Fruit fly (Drosophila melanogaster) whole organism, embryonic: ENCODE results near the gene CG15418.

Experiments
- Ada2b ChIP-seq: fragments of 200-800 bp; sonication (Bioruptor generic); IDR thresholded peaks from 2 replicates; pipeline ENCODE4 v1.3.6; 2022; ENCODE audit warnings: missing biosample characterization, missing genetic modification characterization
- Aef1 ChIP-seq: fragments of 200-800 bp; sonication (Bioruptor generic); IDR thresholded peaks from 3 replicates; pipeline ENCODE4 v1.3.6; 2022; ENCODE audit warnings: missing biosample characterization, missing genetic modification characterization
- Asciz ChIP-seq: fragments of 200-800 bp; sonication (Bioruptor generic); optimal IDR thresholded peaks from 2 replicates; lab custom pipeline; 2017; ENCODE audit warnings: missing biosample characterization, mild to moderate bottlenecking, missing genetic modification characterization, missing genetic modification reagents
- Blimp-1 ChIP-seq: fragments of 200-800 bp; sonication (Bioruptor generic); optimal IDR thresholded peaks from 3 replicates; lab custom pipeline; 2018; ENCODE audit warnings: missing biosample characterization, missing genetic modification characterization, mild to moderate bottlenecking, moderate library complexity, missing genetic modification reagents
- CG12299 ChIP-seq: fragments of 200-800 bp; sonication (Bioruptor generic); optimal IDR thresholded peaks from 2 replicates; lab custom pipeline; 2018; ENCODE audit warnings: missing biosample characterization, mild to moderate bottlenecking, missing genetic modification characterization
- CG12769 ChIP-seq: fragments of 200-800 bp; sonication (Bioruptor generic); optimal IDR thresholded peaks from 2 replicates; lab custom pipeline; 2019; ENCODE audit warnings: missing biosample characterization, mild to moderate bottlenecking, missing genetic modification characterization, moderate library complexity
- CG13123 ChIP-seq: fragments of 200-800 bp; sonication (Bioruptor generic); optimal IDR thresholded peaks from 2 replicates; lab custom pipeline; 2016; ENCODE audit warnings: missing biosample characterization, missing genetic modification characterization
- CG15269 ChIP-seq: fragments of 200-800 bp; sonication (Bioruptor generic); optimal IDR thresholded peaks from 2 replicates; lab custom pipeline; 2018; ENCODE audit warnings: missing biosample characterization, mild to moderate bottlenecking, missing genetic modification characterization, moderate library complexity
- CG1529 ChIP-seq: fragments of 200-800 bp; sonication (Bioruptor generic); optimal IDR thresholded peaks from 3 replicates; lab custom pipeline; 2018; ENCODE audit warnings: missing biosample characterization, missing genetic modification characterization
- CG15514 ChIP-seq: fragments of 200-800 bp; sonication (Bioruptor generic); optimal IDR thresholded peaks from 3 replicates; lab custom pipeline; 2017; ENCODE audit warnings: missing biosample characterization, missing genetic modification characterization, mild to moderate bottlenecking, moderate library complexity, missing genetic modification reagents
- CG16779 ChIP-seq: fragments of 200-800 bp; sonication (Bioruptor generic); IDR thresholded peaks from 2 replicates; pipeline ENCODE4 v1.3.6; 2022; ENCODE audit warnings: missing biosample characterization, missing genetic modification characterization
- CG17385 ChIP-seq: fragments of 200-800 bp; sonication (Bioruptor generic); optimal IDR thresholded peaks from 3 replicates; lab custom pipeline; 2018; ENCODE audit warnings: missing biosample characterization, mild to moderate bottlenecking, missing genetic modification characterization
- CG18262 ChIP-seq: fragments of 200-800 bp; optimal IDR thresholded peaks from 3 replicates; lab custom pipeline; 2019; ENCODE audit warnings: missing biosample characterization, mild to moderate bottlenecking, missing genetic modification characterization, moderate library complexity
- CG31388 ChIP-seq: fragments of 200-800 bp; sonication (Bioruptor generic); optimal IDR thresholded peaks from 2 replicates; lab custom pipeline; 2016; ENCODE audit warnings: missing biosample characterization, missing genetic modification characterization
- CG34376 ChIP-seq: fragments of 200-800 bp; sonication (Bioruptor generic); optimal IDR thresholded peaks from 2 replicates; lab custom pipeline; 2018; ENCODE audit warnings: missing biosample characterization, mild to moderate bottlenecking, missing genetic modification characterization
- CG4820 ChIP-seq: fragments of 200-800 bp; sonication (Bioruptor generic); optimal IDR thresholded peaks from 3 replicates; lab custom pipeline; 2016; ENCODE audit warnings: missing biosample characterization, missing genetic modification characterization
- CG6765 ChIP-seq: fragments of 200-800 bp; sonication (Bioruptor generic); optimal IDR thresholded peaks from 3 replicates; lab custom pipeline; 2017; ENCODE audit warnings: missing biosample characterization, mild to moderate bottlenecking, missing genetic modification characterization
- CG7357 ChIP-seq: fragments of 200-800 bp; sonication (Bioruptor generic); IDR thresholded peaks from 3 replicates; pipeline ENCODE4 v1.3.6; 2022; ENCODE audit warnings: missing biosample characterization, missing genetic modification characterization
- CG7987 ChIP-seq: fragments of 200-800 bp; sonication (Bioruptor generic); optimal IDR thresholded peaks from 2 replicates; lab custom pipeline; 2018; ENCODE audit warnings: missing biosample characterization, mild to moderate bottlenecking, missing genetic modification characterization, moderate library complexity
- CG8281 ChIP-seq: fragments of 200-800 bp; sonication (Bioruptor generic); optimal IDR thresholded peaks from 2 replicates; lab custom pipeline; 2018; ENCODE audit warnings: missing biosample characterization, mild to moderate bottlenecking, missing genetic modification characterization, moderate library complexity
- CG9797 ChIP-seq: fragments of 200-800 bp; sonication (Bioruptor generic); optimal IDR thresholded peaks from 3 replicates; lab custom pipeline; 2018; ENCODE audit warnings: missing biosample characterization, mild to moderate bottlenecking, missing genetic modification characterization
- CG9932 ChIP-seq: fragments of 200-800 bp; sonication (Bioruptor generic); IDR thresholded peaks from 2 replicates; pipeline ENCODE4 v1.3.6; 2022; ENCODE audit warnings: missing biosample characterization, missing genetic modification characterization
- CHES-1-like ChIP-seq: fragments of 200-800 bp; sonication (Bioruptor generic); optimal IDR thresholded peaks from 2 replicates; lab custom pipeline; 2016; ENCODE audit warnings: missing biosample characterization, missing genetic modification characterization
- CrebB ChIP-seq: fragments of 200-800 bp; sonication (Bioruptor generic); optimal IDR thresholded peaks from 3 replicates; lab custom pipeline; 2018; ENCODE audit warnings: missing biosample characterization, mild to moderate bottlenecking, missing genetic modification characterization
- Dad ChIP-seq: fragments of 200-800 bp; sonication (Bioruptor generic); optimal IDR thresholded peaks from 3 replicates; lab custom pipeline; 2016; ENCODE audit warnings: missing biosample characterization, missing genetic modification characterization
- Dek ChIP-seq: fragments of 200-800 bp; sonication (Bioruptor generic); optimal IDR thresholded peaks from 3 replicates; lab custom pipeline; 2019; ENCODE audit warnings: missing biosample characterization, mild to moderate bottlenecking, missing genetic modification characterization, moderate library complexity
- Elba2 ChIP-seq: fragments of 200-800 bp; sonication (Bioruptor generic); optimal IDR thresholded peaks from 3 replicates; lab custom pipeline; 2016; ENCODE audit warnings: missing biosample characterization, missing genetic modification characterization
- Fer1 ChIP-seq: fragments of 200-800 bp; sonication (Bioruptor generic); optimal IDR thresholded peaks from 2 replicates; lab custom pipeline; 2017; ENCODE audit warnings: missing biosample characterization, mild to moderate bottlenecking, missing genetic modification characterization
- HLH3B ChIP-seq: fragments of 200-800 bp; sonication (Bioruptor generic); IDR thresholded peaks from 2 replicates; pipeline ENCODE4 v1.3.6; 2022; ENCODE audit warnings: missing biosample characterization, missing genetic modification characterization
- Hr3 ChIP-seq: fragments of 200-800 bp; sonication (Bioruptor generic); optimal IDR thresholded peaks from 3 replicates; lab custom pipeline; 2016; ENCODE audit warnings: missing biosample characterization, missing genetic modification characterization
- Med ChIP-seq: fragments of 200-800 bp; sonication (Bioruptor generic); peaks from one replicate; lab custom pipeline; 2016; ENCODE audit warnings: missing biosample characterization, missing genetic modification characterization, mild to moderate bottlenecking, inconsistent platforms, moderate library complexity
- Nf-YC ChIP-seq: fragments of 200-800 bp; optimal IDR thresholded peaks from 3 replicates; lab custom pipeline; 2019; ENCODE audit warnings: missing biosample characterization, mild to moderate bottlenecking, missing genetic modification characterization, moderate library complexity
- Rx ChIP-seq: fragments of 200-800 bp; sonication (Bioruptor generic); IDR thresholded peaks from 2 replicates; pipeline ENCODE4 v1.3.6; 2022; ENCODE audit warnings: missing biosample characterization, missing genetic modification characterization
- Six4 ChIP-seq: fragments of 200-800 bp; sonication (Bioruptor generic); optimal IDR thresholded peaks from 2 replicates; lab custom pipeline; 2016; ENCODE audit warnings: missing biosample characterization, missing genetic modification characterization
- Sry-δ ChIP-seq: fragments of 200-800 bp; sonication (Bioruptor generic); optimal IDR thresholded peaks from 2 replicates; lab custom pipeline; 2016; ENCODE audit warnings: missing biosample characterization, missing genetic modification characterization
- Ssrp ChIP-seq: fragments of 200-800 bp; sonication (Bioruptor generic); optimal IDR thresholded peaks from 2 replicates; lab custom pipeline; 2018; ENCODE audit warnings: missing biosample characterization, mild to moderate bottlenecking, missing genetic modification characterization, moderate library complexity
- Stat92E ChIP-seq, 3 experiments: fragments of >200 bp in 2 of 3; fragments of 200-800 bp in 1 of 3; sonication (Bioruptor generic) in 1 of 3; optimal IDR thresholded peaks; 2 replicates each; lab custom pipeline; 2017 to 2019; ENCODE audit warnings: missing biosample characterization in 3 of 3, missing genetic modification characterization in 3 of 3, mild to moderate bottlenecking in 1 of 3, moderate library complexity in 1 of 3
- Taf1 ChIP-seq: fragments of 200-800 bp; sonication (Bioruptor generic); IDR thresholded peaks from 2 replicates; pipeline ENCODE4 v1.3.6; 2022; ENCODE audit warnings: missing biosample characterization, missing genetic modification characterization
- chif ChIP-seq, 2 experiments: fragments of 200-800 bp; sonication (Bioruptor generic); optimal IDR thresholded peaks; 3 replicates each; lab custom pipeline; 2016; ENCODE audit warnings: missing biosample characterization in 2 of 2, missing genetic modification characterization in 2 of 2
- crc ChIP-seq: fragments of 200-800 bp; sonication (Bioruptor generic); optimal IDR thresholded peaks from 2 replicates; lab custom pipeline; 2016; ENCODE audit warnings: missing biosample characterization, missing genetic modification characterization
- crol ChIP-seq: fragments of 200-800 bp; sonication (Bioruptor generic); IDR thresholded peaks from 2 replicates; pipeline ENCODE4 v1.3.6; 2022; ENCODE audit warnings: missing biosample characterization, missing genetic modification characterization
- dati ChIP-seq: fragments of 200-800 bp; sonication (Bioruptor generic); IDR thresholded peaks from 2 replicates; pipeline ENCODE4 v1.3.6; 2022; ENCODE audit warnings: missing biosample characterization, missing genetic modification characterization
- dimm ChIP-seq: fragments of 200-800 bp; sonication (Bioruptor generic); IDR thresholded peaks from 2 replicates; pipeline ENCODE4 v1.3.6; 2022; ENCODE audit warnings: missing biosample characterization, missing genetic modification characterization
- gem ChIP-seq: fragments of 200-800 bp; sonication (Bioruptor generic); optimal IDR thresholded peaks from 2 replicates; lab custom pipeline; 2019; ENCODE audit warnings: missing biosample characterization, mild to moderate bottlenecking, missing genetic modification characterization, moderate library complexity
- h ChIP-seq: fragments of >200 bp; optimal IDR thresholded peaks from 2 replicates; lab custom pipeline; 2017
- lilli ChIP-seq: fragments of 200-800 bp; sonication (Bioruptor generic); optimal IDR thresholded peaks from 3 replicates; lab custom pipeline; 2016; ENCODE audit warnings: missing biosample characterization, missing genetic modification characterization
- nmo ChIP-seq: fragments of 200-800 bp; sonication (Bioruptor generic); optimal IDR thresholded peaks from 2 replicates; lab custom pipeline; 2018; ENCODE audit warnings: missing biosample characterization, mild to moderate bottlenecking, missing genetic modification characterization, moderate library complexity
- pb ChIP-seq: fragments of 200-800 bp; sonication (Bioruptor generic); optimal IDR thresholded peaks from 3 replicates; lab custom pipeline; 2016; ENCODE audit warnings: missing biosample characterization, missing genetic modification characterization
- rib ChIP-seq: fragments of 200-800 bp; sonication (Bioruptor generic); IDR thresholded peaks from 2 replicates; pipeline ENCODE4 v1.3.6; 2022; ENCODE audit warnings: missing biosample characterization, missing genetic modification characterization
- sd ChIP-seq: fragments of 200-800 bp; sonication (Bioruptor generic); optimal IDR thresholded peaks from 3 replicates; lab custom pipeline; 2018; ENCODE audit warnings: missing biosample characterization, mild to moderate bottlenecking, missing genetic modification characterization, moderate library complexity
- sug ChIP-seq: fragments of 200-800 bp; optimal IDR thresholded peaks from 2 replicates; lab custom pipeline; 2019; ENCODE audit warnings: missing biosample characterization, mild to moderate bottlenecking, missing genetic modification characterization, moderate library complexity
- vfl ChIP-seq: fragments of 200-800 bp; sonication (Bioruptor generic); optimal IDR thresholded peaks from 2 replicates; lab custom pipeline; 2016; ENCODE audit warnings: missing biosample characterization, missing genetic modification characterization
- wor ChIP-seq: fragments of 200-800 bp; sonication (Bioruptor generic); IDR thresholded peaks from 2 replicates; pipeline ENCODE4 v1.3.6; 2022; ENCODE audit warnings: missing biosample characterization, missing genetic modification characterization

CG15418 gene

DNA sequence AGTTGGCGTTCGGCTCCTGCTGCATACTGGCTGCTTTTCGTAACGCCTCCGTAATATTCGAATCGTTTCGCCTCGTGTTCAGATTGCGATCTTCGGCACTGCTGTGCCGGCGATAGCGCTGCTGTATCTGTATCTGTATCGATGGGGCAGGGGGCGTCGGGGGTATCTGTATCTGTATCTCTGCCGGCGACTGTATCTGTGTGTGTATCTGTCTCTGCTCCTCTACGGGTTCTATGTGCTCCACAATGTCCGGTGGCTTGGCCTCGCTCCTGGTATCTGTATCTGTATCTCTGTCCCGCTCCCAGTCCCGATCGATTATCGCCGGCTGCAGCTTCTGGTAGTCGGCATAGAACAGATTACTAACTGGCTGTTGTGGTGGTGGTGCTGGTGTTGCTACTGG is 18.4 kb upstream of the CG15418 start (continued):
- TF ChIP-seq Blimp-1 (GFP tag; lab: Kevin White, UChicago): no peak
- no peak for TF ChIP-seq Aef1 (GFP tag; lab: Robert Waterston, UW)
- TF ChIP-seq CG13123 (GFP tag; lab: Kevin White, UChicago): no peak
- no peak for TF ChIP-seq wor (GFP tag; lab: Robert Waterston, UW)
- no peak for TF ChIP-seq Ada2b
- no peak for TF ChIP-seq CG9932 (GFP tag; lab: Robert Waterston, UW)
- TF ChIP-seq CG9797 (GFP tag; lab: Kevin White, UChicago): no peak
- TF ChIP-seq Hr3 (GFP tag; lab: Kevin White, UChicago): no peak
- no peak for TF ChIP-seq rib (GFP tag; lab: Robert Waterston, UW)
- TF ChIP-seq CrebB (tag; lab: Kevin White, UChicago): no peak
- no peak for TF ChIP-seq CG15269 (tag; lab: Kevin White, UChicago)
- TF ChIP-seq Taf1 (GFP tag; lab: Robert Waterston, UW): no peak
- TF ChIP-seq sd: peak; percentile 29
- no peak for TF ChIP-seq h (lab: Kevin White, UChicago)
- no peak for TF ChIP-seq Elba2 (GFP tag; lab: Kevin White, UChicago)
- no peak for TF ChIP-seq Dek (tag; lab: Kevin White, UChicago)
- no peak for TF ChIP-seq Rx
- no peak for TF ChIP-seq CG31388
- no peak for TF ChIP-seq CG12299 (tag; lab: Kevin White, UChicago)
- peak; percentile 16 for TF ChIP-seq Fer1 (GFP tag; lab: Kevin White, UChicago)
- peak; percentile 94 for TF ChIP-seq CG34376
- no peak for TF ChIP-seq CHES-1-like (GFP tag; lab: Kevin White, UChicago)
- no peak for TF ChIP-seq vfl (GFP tag; lab: Kevin White, UChicago)
- TF ChIP-seq lilli (GFP tag; lab: Kevin White, UChicago): no peak
- no peak for TF ChIP-seq CG7357 (GFP tag; lab: Robert Waterston, UW)
- TF ChIP-seq CG17385 (GFP tag; lab: Kevin White, UChicago): no peak
- TF ChIP-seq Sry-δ (GFP tag; lab: Kevin White, UChicago): no peak
- TF ChIP-seq pb (GFP tag; lab: Kevin White, UChicago): no peak
- TF ChIP-seq Asciz (GFP tag; lab: Kevin White, UChicago): no peak
- no peak for TF ChIP-seq crc (GFP tag; lab: Kevin White, UChicago)
- peak; percentile 77 for TF ChIP-seq Med (GFP tag; lab: Kevin White, UChicago)
- peak; percentile 12 for TF ChIP-seq Nf-YC
- TF ChIP-seq Ssrp (tag; lab: Kevin White, UChicago): no peak
- no peak for TF ChIP-seq CG4820 (GFP tag; lab: Kevin White, UChicago)
- no peak for TF ChIP-seq CG18262
- TF ChIP-seq nmo (GFP tag; lab: Kevin White, UChicago): no peak
- TF ChIP-seq CG15514: no peak
- TF ChIP-seq Dad (GFP tag; lab: Kevin White, UChicago): no peak
- TF ChIP-seq Six4 (GFP tag; lab: Kevin White, UChicago): no peak
- no peak for TF ChIP-seq HLH3B
- TF ChIP-seq dimm (GFP tag; lab: Robert Waterston, UW): no peak
- no peak for TF ChIP-seq CG8281 (tag; lab: Kevin White, UChicago)
- no peak for TF ChIP-seq CG1529 (GFP tag; lab: Kevin White, UChicago)
- TF ChIP-seq CG16779 (GFP tag; lab: Robert Waterston, UW): no peak
- peak; percentile 84 for TF ChIP-seq crol (GFP tag; lab: Robert Waterston, UW)
- peak; percentile 83 for TF ChIP-seq sug (tag; lab: Kevin White, UChicago)
- TF ChIP-seq CG6765 (GFP tag; lab: Kevin White, UChicago): peak; percentile 28
- no peak for TF ChIP-seq gem (tag; lab: Kevin White, UChicago)
- peak; percentile 79 for TF ChIP-seq CG12769 (tag; lab: Kevin White, UChicago)
- no peak for TF ChIP-seq Stat92E (GFP tag; optimal IDR thresholded peaks at IDR 0.05; lab: Kevin White, UChicago)
- TF ChIP-seq CG7987: peak; percentile 8
- TF ChIP-seq chif (GFP tag; optimal IDR thresholded peaks at IDR 0.05; lab: Kevin White, UChicago): no peak
- no peak for TF ChIP-seq dati (GFP tag; lab: Robert Waterston, UW)
